Worm (Caenorhabditis elegans): ENCODE data around the gene C25E10.17.

C25E10.17 gene

ce11 chrV:9082350-9082749 is 34.9 kb upstream of the C25E10.17 start:
- TF ChIP-seq sem-2 (GFP tag; optimal IDR thresholded peaks at IDR 0.05), result no peak

DNA sequence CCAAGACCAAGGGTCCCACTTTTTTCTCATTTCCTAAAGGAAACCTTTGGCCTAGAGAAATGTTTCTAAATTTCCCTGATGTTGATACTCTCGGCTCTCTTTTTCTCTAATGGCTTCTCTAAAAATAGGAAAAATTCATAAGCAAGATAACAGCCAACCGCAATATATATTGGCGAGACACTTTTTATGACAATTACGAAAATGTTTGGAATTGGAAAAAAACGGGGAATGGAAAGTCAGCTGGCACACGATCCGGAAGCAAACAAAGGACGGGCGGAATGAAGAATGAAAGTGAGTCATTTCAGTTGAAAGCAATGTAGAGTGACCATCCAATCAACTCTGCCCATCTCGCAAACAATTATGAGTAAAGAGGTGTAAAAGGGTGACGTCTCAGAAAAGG is 34.0 kb upstream of the C25E10.17 start:
- TF ChIP-seq ceh-83 (GFP tag; optimal IDR thresholded peaks at IDR 0.05), result no peak
- no peak for TF ChIP-seq M03D4.4 (tag; optimal IDR thresholded peaks at IDR 0.05)
- TF ChIP-seq ztf-11 (tag; optimal IDR thresholded peaks at IDR 0.05), result no peak
- no peak for TF ChIP-seq drap-1 (GFP tag; optimal IDR thresholded peaks at IDR 0.05)
- no peak for TF ChIP-seq elt-1 (tag; optimal IDR thresholded peaks at IDR 0.05; ENCODE audit: borderline replicate concordance, insufficient read depth)
- no peak for TF ChIP-seq elt-3 (tag; optimal IDR thresholded peaks at IDR 0.05)

DNA sequence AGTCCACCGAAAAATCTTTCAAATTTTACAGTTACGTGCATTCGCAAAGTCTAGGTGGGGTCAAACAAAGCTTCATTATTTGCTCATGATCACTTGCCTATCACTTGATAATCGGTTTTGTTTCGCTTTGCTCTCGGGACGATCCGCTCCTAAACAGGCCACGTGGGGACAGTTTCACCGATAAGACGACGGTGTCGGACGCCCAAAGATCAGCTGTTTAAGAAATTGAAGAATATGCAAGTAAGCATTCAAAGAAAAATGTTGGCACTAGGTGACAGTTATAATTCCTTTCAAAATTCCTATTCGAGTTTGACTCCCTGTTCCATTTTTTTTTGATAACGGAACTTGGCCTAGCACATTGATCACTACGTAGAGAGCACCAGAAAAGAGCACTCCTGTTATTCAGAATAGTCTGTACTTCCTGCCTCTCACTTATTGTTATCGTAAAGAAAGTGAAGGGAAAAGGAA is 32.6 kb upstream of the C25E10.17 start:
- no peak for TF ChIP-seq unc-39 (tag; optimal IDR thresholded peaks at IDR 0.05)
- no peak for TF ChIP-seq ztf-11 (tag; optimal IDR thresholded peaks at IDR 0.05)
- no peak for TF ChIP-seq sem-2 (GFP tag; optimal IDR thresholded peaks at IDR 0.05)
- TF ChIP-seq flh-1 (GFP tag; optimal IDR thresholded peaks at IDR 0.05), result no peak
- no peak for TF ChIP-seq mab-5 (tag; optimal IDR thresholded peaks at IDR 0.05)
- no peak for TF ChIP-seq hlh-1 (tag; optimal IDR thresholded peaks at IDR 0.05)
- TF ChIP-seq lin-32 (GFP tag; optimal IDR thresholded peaks at IDR 0.05), result no peak
- TF ChIP-seq ceh-83 (GFP tag; optimal IDR thresholded peaks at IDR 0.05), result no peak
- no peak for TF ChIP-seq unc-62 (GFP tag; optimal IDR thresholded peaks at IDR 0.05)
- no peak for TF ChIP-seq mls-2 (tag; optimal IDR thresholded peaks at IDR 0.05)
- no peak for TF ChIP-seq ces-1 (GFP tag; optimal IDR thresholded peaks at IDR 0.05)
- no peak for TF ChIP-seq zip-8 (tag; optimal IDR thresholded peaks at IDR 0.05)
- no peak for TF ChIP-seq elt-1 (tag; optimal IDR thresholded peaks at IDR 0.05; ENCODE audit: borderline replicate concordance, insufficient read depth)
- TF ChIP-seq nhr-12 (tag; optimal IDR thresholded peaks at IDR 0.05), result no peak
- no peak for TF ChIP-seq sptf-1 (tag; optimal IDR thresholded peaks at IDR 0.05)
- no peak for TF ChIP-seq ceh-43 (GFP tag; optimal IDR thresholded peaks at IDR 0.05)

ce11 chrV:9078815-9079525 is 31.6 kb upstream of the C25E10.17 start:
- TF ChIP-seq M03D4.4 (tag; optimal IDR thresholded peaks at IDR 0.05) (no peak), ceh-39 (tag; optimal IDR thresholded peaks at IDR 0.05) (no peak), flh-1 (GFP tag; optimal IDR thresholded peaks at IDR 0.05) (no peak), blmp-1 (tag; optimal IDR thresholded peaks at IDR 0.05) (no peak), mls-2 (tag; optimal IDR thresholded peaks at IDR 0.05) (no peak)

DNA sequence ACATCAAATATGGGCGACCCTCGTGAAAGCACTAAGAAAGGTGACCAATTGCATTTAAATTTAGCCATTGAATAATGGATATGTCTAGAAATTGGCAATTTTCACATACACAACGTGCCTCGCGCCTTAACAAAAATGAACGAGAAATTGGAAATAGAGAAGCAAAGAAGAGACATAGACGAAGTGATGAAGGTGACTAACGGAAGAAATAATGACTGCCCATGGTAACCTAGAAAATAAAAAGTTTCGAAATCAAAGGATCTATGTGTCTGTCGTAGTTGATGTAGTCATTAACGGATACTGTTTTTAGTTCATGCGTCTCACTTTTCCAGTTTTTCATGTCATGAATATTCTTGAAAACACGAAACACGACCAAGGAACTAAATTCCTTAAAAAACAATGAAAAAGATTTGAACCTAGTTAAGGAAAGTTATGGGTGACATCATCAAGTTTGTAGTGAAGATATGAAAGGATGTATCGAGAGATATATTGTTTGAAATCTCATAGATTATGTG is 30.7 kb upstream of the C25E10.17 start:
- TF ChIP-seq nhr-76 (tag; optimal IDR thresholded peaks at IDR 0.05), result no peak
- TF ChIP-seq ztf-11 (tag; optimal IDR thresholded peaks at IDR 0.05), result no peak
- TF ChIP-seq zip-8 (tag; optimal IDR thresholded peaks at IDR 0.05), result no peak
- no peak for TF ChIP-seq ces-1 (GFP tag; optimal IDR thresholded peaks at IDR 0.05)

DNA sequence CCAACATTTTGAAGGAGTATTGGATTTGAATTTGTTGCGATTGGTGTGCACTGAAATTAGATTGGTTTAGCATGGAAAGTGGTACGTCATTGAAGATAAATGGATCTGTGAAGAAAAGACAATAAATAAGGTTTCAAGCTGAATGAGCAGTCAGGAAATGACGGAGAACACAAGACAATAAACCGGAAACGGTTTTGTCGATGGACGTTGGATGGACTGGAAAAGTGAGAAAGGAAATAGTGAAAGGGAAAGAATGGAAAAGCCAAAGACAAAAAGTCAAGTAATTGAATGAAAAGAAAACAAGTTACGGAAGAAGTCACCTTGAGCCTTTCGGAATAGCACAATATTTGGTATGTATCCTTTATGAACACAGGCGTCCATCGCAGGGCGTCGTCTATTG is 28.9 kb upstream of the C25E10.17 start, which contains the start of gene T27E4.7:
T27E4.7 (minus strand) TSS at position 50 of the 400 bp plus-strand sequence.
- TF ChIP-seq mep-1 (tag; optimal IDR thresholded peaks at IDR 0.05) (no peak), lsy-2 (tag; optimal IDR thresholded peaks at IDR 0.05) (no peak), M03D4.4 (tag; optimal IDR thresholded peaks at IDR 0.05) (no peak), zip-8 (tag; optimal IDR thresholded peaks at IDR 0.05) (no peak), ham-2 (GFP tag; optimal IDR thresholded peaks at IDR 0.05) (no peak), ztf-11 (tag; optimal IDR thresholded peaks at IDR 0.05) (no peak), snpc-4 (tag; optimal IDR thresholded peaks at IDR 0.05) (no peak), elt-1 (tag; optimal IDR thresholded peaks at IDR 0.05; ENCODE audit: borderline replicate concordance, insufficient read depth) (no peak), nhr-28 (tag; optimal IDR thresholded peaks at IDR 0.05) (no peak), sptf-1 (tag; optimal IDR thresholded peaks at IDR 0.05) (no peak), blmp-1 (tag; optimal IDR thresholded peaks at IDR 0.05) (no peak), nhr-2 (tag; optimal IDR thresholded peaks at IDR 0.05) (no peak), ceh-83 (GFP tag; optimal IDR thresholded peaks at IDR 0.05) (no peak), lin-13 (tag; optimal IDR thresholded peaks at IDR 0.05) (no peak), flh-1 (GFP tag; optimal IDR thresholded peaks at IDR 0.05) (no peak)
